Fruit fly (Drosophila melanogaster): ENCODE measurements around the gene Naprt.

The Naprt gene

dm6 chr2L:4187631-4188173 is 10.2 kb downstream of the Naprt start, which contains the start of the genes Tbcc and lectin-24Db (continued):
- TF ChIP-seq Asciz (GFP tag; optimal IDR thresholded peaks at IDR 0.05) = no peak
- no peak for TF ChIP-seq Hmr (GFP tag; optimal IDR thresholded peaks at IDR 0.05)
- TF ChIP-seq CG15514 (GFP tag; optimal IDR thresholded peaks at IDR 0.05) = peak; percentile 27
- no peak for TF ChIP-seq abd-A (tag; optimal IDR thresholded peaks at IDR 0.05)
- TF ChIP-seq HLH4C (GFP tag; IDR thresholded peaks at IDR 0.05; ENCODE audit: partially characterized antibody) = no peak
- TF ChIP-seq D19B (GFP tag; optimal IDR thresholded peaks at IDR 0.05) = no peak
- TF ChIP-seq CG10462 (GFP tag; optimal IDR thresholded peaks at IDR 0.05) = no peak
- TF ChIP-seq gcm2 (GFP tag; optimal IDR thresholded peaks at IDR 0.05) = no peak
- peak; percentile 12 for TF ChIP-seq Ets97D (GFP tag; optimal IDR thresholded peaks at IDR 0.05)
- TF ChIP-seq CG12299 (tag; optimal IDR thresholded peaks at IDR 0.05) = no peak
- no peak for TF ChIP-seq vnd (GFP tag; IDR thresholded peaks at IDR 0.05; ENCODE audit: partially characterized antibody)
- no peak for TF ChIP-seq CG11560 (tag; IDR thresholded peaks at IDR 0.05)
- TF ChIP-seq Ssrp (tag; optimal IDR thresholded peaks at IDR 0.05) = no peak
- TF ChIP-seq Sin3A (optimal IDR thresholded peaks at IDR 0.05) = peak; percentile 11
- no peak for TF ChIP-seq CG32532 (GFP tag; IDR thresholded peaks at IDR 0.05)
- no peak for TF ChIP-seq CG42726 (GFP tag; IDR thresholded peaks at IDR 0.05; ENCODE audit: partially characterized antibody)
- no peak for TF ChIP-seq dmrt99B (tag; optimal IDR thresholded peaks at IDR 0.05)
- no peak for TF ChIP-seq CG4282 (GFP tag; optimal IDR thresholded peaks at IDR 0.05)
- no peak for TF ChIP-seq CG11504 (tag; optimal IDR thresholded peaks at IDR 0.05)
- no peak for TF ChIP-seq CG30403 (GFP tag; optimal IDR thresholded peaks at IDR 0.05)
- TF ChIP-seq caup (GFP tag; optimal IDR thresholded peaks at IDR 0.05; ENCODE audit: severe bottlenecking) = no peak
- TF ChIP-seq Xbp1 (GFP tag; optimal IDR thresholded peaks at IDR 0.05) = no peak
- no peak for TF ChIP-seq ranshi (GFP tag; IDR thresholded peaks at IDR 0.05)
- no peak for TF ChIP-seq CG9876 (GFP tag; optimal IDR thresholded peaks at IDR 0.05)
- TF ChIP-seq gsb-n (tag; optimal IDR thresholded peaks at IDR 0.05) = no peak
- TF ChIP-seq CG6765 (GFP tag; optimal IDR thresholded peaks at IDR 0.05) = no peak
- TF ChIP-seq Vsx1 (GFP tag; optimal IDR thresholded peaks at IDR 0.05) = no peak
- TF ChIP-seq Sry-δ (GFP tag; optimal IDR thresholded peaks at IDR 0.05) = no peak
- peak; percentile 17 for TF ChIP-seq Lhr (GFP tag; optimal IDR thresholded peaks at IDR 0.05)
- TF ChIP-seq Stat92E (GFP tag; optimal IDR thresholded peaks at IDR 0.05) = no peak
- no peak for TF ChIP-seq gsb (GFP tag; IDR thresholded peaks at IDR 0.05)
- TF ChIP-seq Meics (GFP tag; optimal IDR thresholded peaks at IDR 0.05) = no peak
- no peak for TF ChIP-seq CG15479 (GFP tag; optimal IDR thresholded peaks at IDR 0.05)
- no peak for TF ChIP-seq CG15073 (GFP tag; optimal IDR thresholded peaks at IDR 0.05)
- no peak for TF ChIP-seq D (optimal IDR thresholded peaks at IDR 0.05)
- no peak for TF ChIP-seq D (GFP tag; optimal IDR thresholded peaks at IDR 0.05)
- no peak for TF ChIP-seq eyg (GFP tag; optimal IDR thresholded peaks at IDR 0.05)
- peak; percentile 31 for TF ChIP-seq CG17912 (GFP tag; optimal IDR thresholded peaks at IDR 0.05)
- no peak for TF ChIP-seq Awh (GFP tag; IDR thresholded peaks at IDR 0.05)
- no peak for TF ChIP-seq sisA (GFP tag; IDR thresholded peaks at IDR 0.05)
- TF ChIP-seq CG6175 (GFP tag; IDR thresholded peaks at IDR 0.05) = no peak
- peak; percentile 8 for TF ChIP-seq CG14710 (tag; optimal IDR thresholded peaks at IDR 0.05)
- TF ChIP-seq amos (GFP tag; IDR thresholded peaks at IDR 0.05; ENCODE audit: partially characterized antibody) = no peak
- TF ChIP-seq tap (tag; optimal IDR thresholded peaks at IDR 0.05) = no peak
- TF ChIP-seq hkb (optimal IDR thresholded peaks at IDR 0.05) = no peak
- TF ChIP-seq hkb (GFP tag; IDR thresholded peaks at IDR 0.05) = no peak
- no peak for TF ChIP-seq Taf1 (GFP tag; IDR thresholded peaks at IDR 0.05)
- TF ChIP-seq E2f2 (GFP tag; IDR thresholded peaks at IDR 0.05) = peak; percentile 97
- no peak for TF ChIP-seq da (GFP tag; optimal IDR thresholded peaks at IDR 0.05)
- TF ChIP-seq CG3995 (GFP tag; optimal IDR thresholded peaks at IDR 0.05) = no peak
- peak; percentile 92 for TF ChIP-seq Dp (GFP tag; optimal IDR thresholded peaks at IDR 0.05)
